Worm (Caenorhabditis elegans): ENCODE results near the gene math-21.

- TF ChIP-seq unc-39 (tag; optimal IDR thresholded peaks at IDR 0.05) (no peak), mls-2 (tag; optimal IDR thresholded peaks at IDR 0.05) (no peak), unc-62 (GFP tag; optimal IDR thresholded peaks at IDR 0.05) (no peak), mep-1 (tag; optimal IDR thresholded peaks at IDR 0.05) (no peak), blmp-1 (tag; optimal IDR thresholded peaks at IDR 0.05) (no peak), ztf-11 (tag; optimal IDR thresholded peaks at IDR 0.05) (no peak)
Measured at ce11 chrII:2042447-2042846, 48.6 kb downstream of the math-21 start, which contains the start of gene bath-20.
